Fruit fly (Drosophila melanogaster) whole organism, embryonic: Measurements from ENCODE around the gene CNMa.

Source experiments
- CG1024 ChIP-seq: fragments of 200-800 bp; sonication (Bioruptor generic); IDR thresholded peaks from 2 replicates; pipeline ENCODE4 v1.3.6; 2022; ENCODE audit warnings: missing biosample characterization, missing genetic modification characterization
- CG12236 ChIP-seq: fragments of 200-800 bp; sonication (Bioruptor generic); optimal IDR thresholded peaks from 2 replicates; lab custom pipeline; 2016; ENCODE audit warnings: missing biosample characterization, missing genetic modification characterization
- CG14965 ChIP-seq: fragments of 200-800 bp; sonication (Bioruptor generic); optimal IDR thresholded peaks from 2 replicates; lab custom pipeline; 2016; ENCODE audit warnings: missing biosample characterization, missing genetic modification characterization, borderline replicate concordance
- CG34224 ChIP-seq: fragments of 200-800 bp; sonication (Bioruptor generic); IDR thresholded peaks from 3 replicates; pipeline ENCODE4 v1.3.6; 2022; ENCODE audit warnings: missing biosample characterization, missing genetic modification characterization; ENCODE audit not compliant: partially characterized antibody
- CG6175 ChIP-seq: fragments of 200-800 bp; sonication (Bioruptor generic); IDR thresholded peaks from 3 replicates; pipeline ENCODE4 v1.3.6; 2022; ENCODE audit warnings: missing biosample characterization, missing genetic modification characterization
- CkIIα-i1 ChIP-seq: fragments of 200-800 bp; sonication (Bioruptor generic); IDR thresholded peaks from 2 replicates; pipeline ENCODE4 v1.3.6; 2022; ENCODE audit warnings: missing biosample characterization, missing genetic modification characterization
- Fer2 ChIP-seq: fragments of 200-800 bp; sonication (Bioruptor generic); optimal IDR thresholded peaks from 2 replicates; lab custom pipeline; 2018; ENCODE audit warnings: missing biosample characterization, mild to moderate bottlenecking, missing genetic modification characterization, moderate library complexity
- H2.0 ChIP-seq: fragments of 200-800 bp; sonication (Bioruptor generic); IDR thresholded peaks from 2 replicates; pipeline ENCODE4 v1.3.6; 2022; ENCODE audit warnings: missing biosample characterization, missing genetic modification characterization
- az2 ChIP-seq: fragments of 200-800 bp; sonication (Bioruptor generic); optimal IDR thresholded peaks from 3 replicates; lab custom pipeline; 2016; ENCODE audit warnings: missing biosample characterization, missing genetic modification characterization
- chinmo ChIP-seq: fragments of 200-800 bp; sonication (Bioruptor generic); IDR thresholded peaks from 4 replicates; pipeline ENCODE4 v1.3.6; 2022; ENCODE audit warnings: missing biosample characterization, missing genetic modification characterization; ENCODE audit not compliant: partially characterized antibody
- dmrt99B ChIP-seq: fragments of 200-800 bp; sonication (Bioruptor generic); optimal IDR thresholded peaks from 2 replicates; lab custom pipeline; 2018; ENCODE audit warnings: missing biosample characterization, mild to moderate bottlenecking, missing genetic modification characterization, moderate library complexity
- h ChIP-seq: fragments of >200 bp; optimal IDR thresholded peaks from 2 replicates; lab custom pipeline; 2017
- odd ChIP-seq: fragments of 200-800 bp; sonication (Bioruptor generic); optimal IDR thresholded peaks from 2 replicates; lab custom pipeline; 2017; ENCODE audit warnings: missing biosample characterization, mild to moderate bottlenecking, missing genetic modification characterization

DNA sequence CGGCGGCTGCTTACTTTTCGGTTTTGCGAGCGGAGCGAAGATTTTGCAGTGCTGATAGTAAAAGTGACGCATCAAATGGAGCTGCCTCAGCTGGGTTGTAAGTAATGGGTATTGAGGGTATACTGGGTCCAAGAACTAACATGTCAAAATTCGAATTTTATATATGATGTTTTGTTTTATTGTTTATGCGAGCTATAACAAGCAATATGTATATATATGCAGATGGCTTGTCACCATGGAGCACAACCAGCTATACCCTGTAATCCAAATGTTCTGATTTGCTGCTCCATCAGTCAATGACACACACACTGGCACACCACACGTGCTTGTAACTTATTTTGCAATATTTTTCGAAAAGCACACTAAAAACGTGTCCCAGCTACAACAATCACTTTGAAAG, 25.9 kb downstream of the CNMa start:
- TF ChIP-seq CG12236 (GFP tag; lab: Kevin White, UChicago) (no peak), dmrt99B (tag; lab: Kevin White, UChicago) (no peak), h (lab: Kevin White, UChicago) (no peak), CkIIα-i1 (GFP tag; lab: Robert Waterston, UW) (no peak), az2 (no peak), CG34224 (GFP tag; lab: Robert Waterston, UW) (no peak), Fer2 (no peak), CG6175 (GFP tag; lab: Robert Waterston, UW) (no peak), CG14965 (GFP tag; lab: Kevin White, UChicago) (no peak), chinmo (GFP tag; lab: Robert Waterston, UW) (no peak), CG1024 (GFP tag; lab: Robert Waterston, UW) (no peak), odd (no peak), H2.0 (no peak)
